Fruit fly (Drosophila melanogaster) whole organism, embryonic: ENCODE data around the gene ocn.

Experiments
- Blimp-1 ChIP-seq: fragments of 200-800 bp; sonication (Bioruptor generic); optimal IDR thresholded peaks from 3 replicates; lab custom pipeline; 2018; ENCODE audit warnings: missing biosample characterization, missing genetic modification characterization, mild to moderate bottlenecking, moderate library complexity, missing genetic modification reagents
- BtbVII ChIP-seq: fragments of 200-800 bp; sonication (Bioruptor generic); optimal IDR thresholded peaks from 3 replicates; lab custom pipeline; 2017; ENCODE audit warnings: missing biosample characterization, mild to moderate bottlenecking, missing genetic modification characterization
- CG10543 ChIP-seq: fragments of 200-800 bp; sonication (Bioruptor generic); optimal IDR thresholded peaks from 3 replicates; lab custom pipeline; 2017; ENCODE audit warnings: missing biosample characterization, mild to moderate bottlenecking, missing genetic modification characterization, moderate library complexity
- CG13296 ChIP-seq: fragments of 200-800 bp; sonication (Bioruptor generic); optimal IDR thresholded peaks from 3 replicates; lab custom pipeline; 2018; ENCODE audit warnings: missing biosample characterization, mild to moderate bottlenecking, missing genetic modification characterization
- CG13775 ChIP-seq: fragments of 200-800 bp; sonication (Bioruptor generic); optimal IDR thresholded peaks from 3 replicates; lab custom pipeline; 2017; ENCODE audit warnings: missing biosample characterization, mild to moderate bottlenecking, missing genetic modification characterization
- CG15514 ChIP-seq: fragments of 200-800 bp; sonication (Bioruptor generic); optimal IDR thresholded peaks from 3 replicates; lab custom pipeline; 2017; ENCODE audit warnings: missing biosample characterization, missing genetic modification characterization, mild to moderate bottlenecking, moderate library complexity, missing genetic modification reagents
- CG34376 ChIP-seq: fragments of 200-800 bp; sonication (Bioruptor generic); optimal IDR thresholded peaks from 2 replicates; lab custom pipeline; 2018; ENCODE audit warnings: missing biosample characterization, mild to moderate bottlenecking, missing genetic modification characterization
- CG6765 ChIP-seq: fragments of 200-800 bp; sonication (Bioruptor generic); optimal IDR thresholded peaks from 3 replicates; lab custom pipeline; 2017; ENCODE audit warnings: missing biosample characterization, mild to moderate bottlenecking, missing genetic modification characterization
- CG6813 ChIP-seq: fragments of 200-800 bp; sonication (Bioruptor generic); optimal IDR thresholded peaks from 2 replicates; lab custom pipeline; 2017; ENCODE audit warnings: missing biosample characterization, missing genetic modification characterization, mild to moderate bottlenecking, moderate library complexity, missing genetic modification reagents
- Eip74EF ChIP-seq, 2 experiments: fragments of 200-800 bp in 1 of 2; fragments of >200 bp in 1 of 2; sonication (Bioruptor generic) in 1 of 2; optimal IDR thresholded peaks; 2 replicates each; lab custom pipeline; 2017 to 2019; ENCODE audit warnings: missing biosample characterization in 2 of 2, missing genetic modification characterization in 2 of 2, mild to moderate bottlenecking in 1 of 2, moderate library complexity in 1 of 2
- Fer1 ChIP-seq: fragments of 200-800 bp; sonication (Bioruptor generic); optimal IDR thresholded peaks from 2 replicates; lab custom pipeline; 2017; ENCODE audit warnings: missing biosample characterization, mild to moderate bottlenecking, missing genetic modification characterization
- Nf-YB ChIP-seq: fragments of 200-800 bp; sonication (Bioruptor generic); optimal IDR thresholded peaks from 3 replicates; lab custom pipeline; 2019; ENCODE audit warnings: missing biosample characterization, mild to moderate bottlenecking, missing genetic modification characterization, moderate library complexity
- br ChIP-seq: fragments of >200 bp; optimal IDR thresholded peaks from 2 replicates; lab custom pipeline; 2017
- caup ChIP-seq: fragments of 200-800 bp; sonication (Bioruptor generic); optimal IDR thresholded peaks from 3 replicates; lab custom pipeline; 2017; ENCODE audit warnings: missing biosample characterization, mild to moderate bottlenecking, missing genetic modification characterization, moderate library complexity; ENCODE audit not compliant: severe bottlenecking
- disco-r ChIP-seq: fragments of 200-800 bp; sonication (Bioruptor generic); optimal IDR thresholded peaks from 2 replicates; lab custom pipeline; 2016; ENCODE audit warnings: missing biosample characterization, missing genetic modification characterization
- fd96Cb ChIP-seq: fragments of 200-800 bp; sonication (Bioruptor generic); optimal IDR thresholded peaks from 2 replicates; lab custom pipeline; 2018; ENCODE audit warnings: missing biosample characterization, mild to moderate bottlenecking, missing genetic modification characterization, moderate library complexity
- mirr ChIP-seq: fragments of 200-800 bp; sonication (Bioruptor generic); optimal IDR thresholded peaks from 3 replicates; lab custom pipeline; 2018; ENCODE audit warnings: missing biosample characterization, mild to moderate bottlenecking, missing genetic modification characterization
- sens ChIP-seq: fragments of 200-800 bp; sonication (Bioruptor generic); peaks from one replicate; lab custom pipeline; 2016; ENCODE audit warnings: missing biosample characterization, missing genetic modification characterization
- vnd ChIP-seq: fragments of 200-800 bp; sonication (Bioruptor generic); IDR thresholded peaks from 3 replicates; pipeline ENCODE4 v1.3.6; 2022; ENCODE audit warnings: missing biosample characterization, missing genetic modification characterization; ENCODE audit not compliant: partially characterized antibody

The ocn gene

DNA sequence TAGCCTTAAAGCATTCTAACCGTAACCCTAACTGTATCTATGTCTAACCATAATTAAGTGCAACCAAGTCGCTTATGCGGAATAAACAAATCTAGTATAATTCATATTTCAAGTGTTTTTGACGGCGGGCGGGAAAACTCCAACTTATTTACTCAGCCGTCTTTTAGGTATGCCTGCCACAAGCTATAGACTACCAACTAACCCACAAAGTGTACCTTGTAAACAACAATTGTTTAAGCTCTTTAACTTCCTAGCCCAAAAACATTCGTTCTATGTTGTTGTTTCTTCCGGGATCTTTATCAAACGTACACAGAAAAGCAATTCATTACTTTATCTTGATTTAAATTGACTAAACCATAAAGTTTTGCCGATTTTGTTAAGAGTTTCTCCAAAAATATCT lies 46.8 kb downstream of the ocn start:
- TF ChIP-seq CG13775 (GFP tag; lab: Kevin White, UChicago) (no peak), mirr (GFP tag; lab: Kevin White, UChicago) (peak; percentile 17), sens (GFP tag; lab: Kevin White, UChicago) (peak; percentile 63), disco-r (GFP tag; lab: Kevin White, UChicago) (no peak), BtbVII (GFP tag; lab: Kevin White, UChicago) (peak; percentile 0), vnd (GFP tag; lab: Robert Waterston, UW) (no peak), fd96Cb (tag; lab: Kevin White, UChicago) (no peak), CG6765 (GFP tag; lab: Kevin White, UChicago) (peak; percentile 50), CG13296 (peak; percentile 8), CG15514 (peak; percentile 23), Eip74EF (GFP tag; optimal IDR thresholded peaks at IDR 0.05; lab: Kevin White, UChicago) (peak in 1 of 2 experiments; percentile 7), Blimp-1 (GFP tag; lab: Kevin White, UChicago) (no peak), br (lab: Kevin White, UChicago) (no peak), CG10543 (GFP tag; lab: Kevin White, UChicago) (peak; percentile 4), Fer1 (peak; percentile 58), Nf-YB (GFP tag; lab: Kevin White, UChicago) (no peak), CG34376 (peak; percentile 17), caup (GFP tag; lab: Kevin White, UChicago) (peak; percentile 38), CG6813 (peak; percentile 33)
